Worm (Caenorhabditis elegans) whole organism, early embryonic: Measurements from ENCODE around the gene C53A5.13.

Source experiments
- B0310.2 ChIP-seq: sonication (generic microtip); optimal IDR thresholded peaks from 2 replicates; lab custom pipeline; 2016; ENCODE audit warnings: mild to moderate bottlenecking, missing genetic modification characterization, missing compliant biosample characterization
- F13C5.2 ChIP-seq: sonication (generic microtip); optimal IDR thresholded peaks from 2 replicates; lab custom pipeline; 2017; ENCODE audit warnings: mild to moderate bottlenecking, missing genetic modification characterization, inconsistent platforms, missing compliant biosample characterization
- aly-1 ChIP-seq: sonication (generic microtip); optimal IDR thresholded peaks from 2 replicates; lab custom pipeline; 2016; ENCODE audit warnings: missing genetic modification characterization, missing compliant biosample characterization
- ama-1 ChIP-seq: fragments of 150-350 bp; optimal IDR thresholded peaks from 2 replicates; lab custom pipeline; 2014
- ceh-13 ChIP-seq: fragments of 200-800 bp; sonication (Bioruptor generic); optimal IDR thresholded peaks from 2 replicates; lab custom pipeline; 2018; ENCODE audit warnings: mild to moderate bottlenecking, missing genetic modification characterization, missing compliant biosample characterization
- ceh-36 ChIP-seq: sonication (generic microtip); optimal IDR thresholded peaks from 2 replicates; lab custom pipeline; 2016; ENCODE audit warnings: missing genetic modification characterization, inconsistent platforms, missing compliant biosample characterization
- ets-7 ChIP-seq: sonication (generic microtip); optimal IDR thresholded peaks from 2 replicates; lab custom pipeline; 2016; ENCODE audit warnings: missing genotype, missing genetic modification characterization, missing compliant biosample characterization
- flt-1 ChIP-seq: fragments of 200-800 bp; sonication (Bioruptor generic); IDR thresholded peaks from 2 replicates; pipeline ENCODE4 v1.3.6; 2022; ENCODE audit warnings: missing genetic modification characterization, missing compliant biosample characterization
- hmbx-1 ChIP-seq: sonication (generic microtip); optimal IDR thresholded peaks from 2 replicates; lab custom pipeline; 2016; ENCODE audit warnings: mild to moderate bottlenecking, missing genetic modification characterization, missing compliant biosample characterization
- hmg-4 ChIP-seq: fragments of 200-800 bp; sonication (Bioruptor generic); optimal IDR thresholded peaks from 2 replicates; lab custom pipeline; 2018; ENCODE audit warnings: mild to moderate bottlenecking, missing genetic modification characterization, missing compliant biosample characterization
- hnd-1 ChIP-seq: sonication (generic microtip); optimal IDR thresholded peaks from 2 replicates; lab custom pipeline; 2016; ENCODE audit warnings: missing genetic modification characterization, missing compliant biosample characterization
- pes-1 ChIP-seq: fragments of 200-800 bp; sonication (Bioruptor generic); IDR thresholded peaks from 2 replicates; pipeline ENCODE4 v1.3.6; 2022; ENCODE audit warnings: missing genetic modification reagents, missing genetic modification characterization, missing compliant biosample characterization
- scrt-1 ChIP-seq: fragments of 200-800 bp; sonication (Bioruptor generic); IDR thresholded peaks from 2 replicates; pipeline ENCODE4 v1.3.6; 2022; ENCODE audit warnings: missing genetic modification characterization, missing compliant biosample characterization
- sea-1 ChIP-seq: fragments of 200-800 bp; sonication (Bioruptor generic); conservative IDR thresholded peaks from 2 replicates; pipeline ENCODE4 v1.3.6; 2022; ENCODE audit warnings: missing genetic modification characterization, missing compliant biosample characterization
- tbx-11 ChIP-seq: fragments of 200-800 bp; sonication (Bioruptor generic); IDR thresholded peaks from 2 replicates; pipeline ENCODE4 v1.3.6; 2022; ENCODE audit warnings: missing genetic modification characterization, missing compliant biosample characterization
- tbx-37 ChIP-seq: fragments of 200-800 bp; sonication (Bioruptor generic); conservative IDR thresholded peaks from 2 replicates; pipeline ENCODE4 v1.3.6; 2022; ENCODE audit warnings: missing genetic modification reagents, missing genetic modification characterization, missing compliant biosample characterization
- tra-4 ChIP-seq: sonication (generic microtip); optimal IDR thresholded peaks from 2 replicates; lab custom pipeline; 2017; ENCODE audit warnings: missing genetic modification characterization, missing compliant biosample characterization

The C53A5.13 gene

DNA sequence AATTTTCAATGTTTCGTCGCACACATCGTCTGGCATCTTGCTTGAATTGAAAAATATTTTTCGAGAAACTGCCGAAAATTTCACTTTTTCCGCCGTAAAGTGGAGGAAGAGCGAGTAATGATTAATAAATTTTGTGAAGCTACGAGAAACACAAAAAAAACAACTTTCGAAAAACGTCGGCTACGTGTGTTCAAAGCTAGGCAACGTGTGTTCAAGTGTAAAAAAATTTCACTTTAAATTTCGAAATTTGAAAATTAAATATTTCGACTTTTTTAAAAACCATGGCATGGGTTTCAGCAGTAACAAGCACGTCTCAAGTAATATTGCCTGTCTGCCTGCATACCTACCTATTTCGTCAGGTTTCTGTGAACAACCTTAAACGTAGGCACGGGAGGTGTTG, 10.4 kb upstream of the C53A5.13 start, which contains the start of gene tag-191:
Gene tag-191, minus strand, starts transcription at position 101 of the 400 bp plus-strand sequence.
- TF ChIP-seq hmg-4 (GFP tag; lab: Kevin White, UChicago) (no peak), hmbx-1 (tag; lab: Kevin White, UChicago) (no peak), ceh-13 (GFP tag; lab: Kevin White, UChicago) (no peak), F13C5.2 (tag; lab: Kevin White, UChicago) (no peak), tbx-37 (GFP tag; lab: Robert Waterston, UW) (no peak), ceh-36 (tag; lab: Kevin White, UChicago) (no peak), pes-1 (GFP tag; lab: Robert Waterston, UW) (no peak), B0310.2 (tag; lab: Kevin White, UChicago) (no peak), ets-7 (tag; lab: Kevin White, UChicago) (no peak), hnd-1 (no peak), flt-1 (GFP tag; lab: Robert Waterston, UW) (no peak), tbx-11 (GFP tag; lab: Robert Waterston, UW) (no peak)

DNA sequence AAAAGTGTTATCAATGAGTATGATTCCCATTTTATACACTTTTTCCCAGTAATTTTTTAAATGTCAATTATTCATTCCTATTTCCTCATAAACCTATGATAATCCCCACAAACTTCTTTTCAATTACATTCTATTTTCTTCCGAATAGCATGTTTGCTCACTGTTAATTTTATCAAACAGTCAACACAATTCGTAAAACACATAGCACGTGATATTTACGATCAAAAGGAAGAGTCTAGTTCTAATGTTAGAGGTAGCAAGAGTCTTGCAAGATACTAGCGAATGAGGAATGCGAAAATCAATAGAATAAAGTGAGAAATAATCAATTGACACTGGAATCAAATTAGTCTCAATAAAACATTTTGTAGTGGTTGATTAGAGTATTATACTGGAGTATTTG, 7.3 kb upstream of the C53A5.13 start:
- no peak for TF ChIP-seq aly-1
- TF ChIP-seq ama-1 (lab: Kevin White, UChicago) = no peak
- no peak for TF ChIP-seq hnd-1
- TF ChIP-seq F13C5.2 (tag; lab: Kevin White, UChicago) = no peak
- no peak for TF ChIP-seq tra-4
- TF ChIP-seq flt-1 (GFP tag; lab: Robert Waterston, UW) = no peak
- no peak for TF ChIP-seq B0310.2 (tag; lab: Kevin White, UChicago)
- no peak for TF ChIP-seq hmg-4 (GFP tag; lab: Kevin White, UChicago)
- TF ChIP-seq sea-1 (GFP tag; lab: Robert Waterston, UW) = no peak
- no peak for TF ChIP-seq hmbx-1 (tag; lab: Kevin White, UChicago)
- no peak for TF ChIP-seq ceh-36 (tag; lab: Kevin White, UChicago)
- TF ChIP-seq scrt-1 (GFP tag; lab: Robert Waterston, UW) = no peak
- no peak for TF ChIP-seq tbx-37 (GFP tag; lab: Robert Waterston, UW)
- no peak for TF ChIP-seq pes-1 (GFP tag; lab: Robert Waterston, UW)
- TF ChIP-seq ceh-13 (GFP tag; lab: Kevin White, UChicago) = no peak
- TF ChIP-seq tbx-11 (GFP tag; lab: Robert Waterston, UW) = no peak
- TF ChIP-seq ets-7 (tag; lab: Kevin White, UChicago) = no peak

DNA sequence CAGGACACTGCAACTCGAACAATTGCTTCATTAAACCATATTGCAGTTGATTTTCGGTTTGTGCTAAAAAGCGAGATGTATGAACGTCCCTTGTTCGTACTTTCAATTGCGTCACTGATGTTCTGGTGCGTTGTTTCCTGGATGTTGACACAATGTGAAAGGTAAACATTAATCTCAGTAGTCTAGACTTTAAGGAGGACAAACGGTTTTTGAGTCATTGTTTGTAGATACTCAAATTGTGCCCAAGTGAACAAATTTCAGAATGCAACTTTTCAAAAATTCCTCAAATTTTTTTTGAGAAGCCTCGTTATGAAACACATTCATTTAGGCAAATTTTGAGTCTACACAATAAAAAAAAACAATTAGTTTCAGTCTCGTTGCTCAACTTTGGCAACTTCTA, 5.7 kb upstream of the C53A5.13 start:
- TF ChIP-seq ama-1 (lab: Kevin White, UChicago) (no peak), pes-1 (GFP tag; lab: Robert Waterston, UW) (no peak), hmbx-1 (tag; lab: Kevin White, UChicago) (no peak), tbx-11 (GFP tag; lab: Robert Waterston, UW) (no peak), hmg-4 (GFP tag; lab: Kevin White, UChicago) (no peak)

ce11 chrV:14542138-14542537, 4.5 kb upstream of the C53A5.13 start:
- no peak for TF ChIP-seq aly-1
- no peak for TF ChIP-seq pes-1 (GFP tag; lab: Robert Waterston, UW)
- TF ChIP-seq hmbx-1 (tag; lab: Kevin White, UChicago) = no peak
- TF ChIP-seq B0310.2 (tag; lab: Kevin White, UChicago) = no peak
- no peak for TF ChIP-seq tbx-37 (GFP tag; lab: Robert Waterston, UW)
- TF ChIP-seq sea-1 (GFP tag; lab: Robert Waterston, UW) = no peak

DNA sequence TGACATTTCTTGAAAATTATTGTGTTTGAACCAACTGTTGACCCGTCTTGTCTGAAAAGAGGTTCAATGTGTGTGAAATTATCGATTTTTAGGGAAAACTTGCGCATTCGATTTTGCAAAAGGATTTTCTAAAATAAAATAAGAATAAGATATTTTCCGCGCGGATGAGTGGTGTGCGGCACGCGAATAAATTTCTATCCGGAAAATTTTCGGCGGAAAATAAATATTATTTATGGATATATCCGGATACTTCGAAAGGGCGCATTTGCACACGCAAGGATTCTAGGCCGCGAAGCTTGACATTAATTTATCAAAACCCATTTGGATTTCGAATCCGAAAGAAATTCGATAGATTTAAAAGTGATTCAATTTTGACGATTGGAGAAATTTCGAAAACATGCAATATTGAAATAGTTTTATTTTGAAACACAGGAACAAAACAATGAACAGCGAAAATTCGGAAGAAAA, 819 bp upstream of the C53A5.13 start, which contains the start of gene rike-1:
Gene rike-1, minus strand, starts transcription at position 51 of the 468 bp plus-strand sequence.
- no peak for TF ChIP-seq hmbx-1 (tag; lab: Kevin White, UChicago)
- no peak for TF ChIP-seq ama-1 (lab: Kevin White, UChicago)
- no peak for TF ChIP-seq aly-1
- no peak for TF ChIP-seq ceh-13 (GFP tag; lab: Kevin White, UChicago)
- no peak for TF ChIP-seq F13C5.2 (tag; lab: Kevin White, UChicago)
- TF ChIP-seq scrt-1 (GFP tag; lab: Robert Waterston, UW) = no peak
- no peak for TF ChIP-seq tbx-37 (GFP tag; lab: Robert Waterston, UW)
- no peak for TF ChIP-seq B0310.2 (tag; lab: Kevin White, UChicago)
- no peak for TF ChIP-seq ets-7 (tag; lab: Kevin White, UChicago)
- TF ChIP-seq hnd-1 = no peak
- no peak for TF ChIP-seq ceh-36 (tag; lab: Kevin White, UChicago)
- no peak for TF ChIP-seq flt-1 (GFP tag; lab: Robert Waterston, UW)
- no peak for TF ChIP-seq sea-1 (GFP tag; lab: Robert Waterston, UW)

ce11 chrV:14548510-14548909, 1.8 kb downstream of the C53A5.13 start:
- TF ChIP-seq hmbx-1 (tag; lab: Kevin White, UChicago) = no peak
- TF ChIP-seq tbx-37 (GFP tag; lab: Robert Waterston, UW) = no peak
- TF ChIP-seq ets-7 (tag; lab: Kevin White, UChicago) = no peak
- TF ChIP-seq tbx-11 (GFP tag; lab: Robert Waterston, UW) = no peak
- TF ChIP-seq flt-1 (GFP tag; lab: Robert Waterston, UW) = no peak
- no peak for TF ChIP-seq tra-4
- no peak for TF ChIP-seq hnd-1
- TF ChIP-seq sea-1 (GFP tag; lab: Robert Waterston, UW) = no peak
- TF ChIP-seq ama-1 (lab: Kevin White, UChicago) = no peak

DNA sequence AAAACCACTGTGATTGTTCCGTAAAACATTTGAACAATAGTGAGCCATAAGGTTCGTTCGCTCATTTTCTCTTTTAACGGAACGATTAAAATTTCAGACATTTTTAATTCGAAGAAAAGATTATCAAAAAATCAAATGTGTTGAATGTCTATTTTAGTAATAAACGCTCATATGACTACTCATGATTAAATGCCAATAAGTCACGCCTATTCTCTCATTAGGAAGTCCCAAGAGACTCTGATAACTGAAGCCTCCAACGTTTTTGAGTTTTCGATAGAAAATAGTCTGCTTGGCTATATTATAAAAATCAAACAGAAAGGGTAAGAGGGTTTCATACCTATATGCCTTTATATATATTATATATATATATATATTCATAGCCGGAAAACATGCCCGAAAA, 9.5 kb downstream of the C53A5.13 start, which contains the start of gene srg-47:
Gene srg-47, minus strand, starts transcription at position 101 of the 400 bp plus-strand sequence.
- TF ChIP-seq ceh-36 (tag; lab: Kevin White, UChicago) (no peak), scrt-1 (GFP tag; lab: Robert Waterston, UW) (no peak), ets-7 (tag; lab: Kevin White, UChicago) (no peak), ceh-13 (GFP tag; lab: Kevin White, UChicago) (no peak), tbx-11 (GFP tag; lab: Robert Waterston, UW) (no peak), tbx-37 (GFP tag; lab: Robert Waterston, UW) (no peak), B0310.2 (tag; lab: Kevin White, UChicago) (no peak), pes-1 (GFP tag; lab: Robert Waterston, UW) (no peak), sea-1 (GFP tag; lab: Robert Waterston, UW) (no peak), tra-4 (no peak), hmbx-1 (tag; lab: Kevin White, UChicago) (no peak), hmg-4 (GFP tag; lab: Kevin White, UChicago) (no peak), ama-1 (lab: Kevin White, UChicago) (no peak), flt-1 (GFP tag; lab: Robert Waterston, UW) (no peak), F13C5.2 (tag; lab: Kevin White, UChicago) (no peak), hnd-1 (no peak)
